Fruit fly (Drosophila melanogaster) whole organism, embryonic: ENCODE results near the gene be.

Experiments
- Antp ChIP-seq: fragments of 200-800 bp; sonication (Bioruptor generic); optimal IDR thresholded peaks from 3 replicates; lab custom pipeline; 2016; ENCODE audit warnings: missing biosample characterization, missing genetic modification characterization
- B-H2 ChIP-seq: fragments of 200-800 bp; sonication (Bioruptor generic); optimal IDR thresholded peaks from 2 replicates; lab custom pipeline; 2018; ENCODE audit warnings: missing biosample characterization, mild to moderate bottlenecking, missing genetic modification characterization
- BtbVII ChIP-seq: fragments of 200-800 bp; sonication (Bioruptor generic); optimal IDR thresholded peaks from 3 replicates; lab custom pipeline; 2017; ENCODE audit warnings: missing biosample characterization, mild to moderate bottlenecking, missing genetic modification characterization
- C15 ChIP-seq: fragments of 200-800 bp; sonication (Bioruptor generic); IDR thresholded peaks from 3 replicates; pipeline ENCODE4 v1.3.6; 2022; ENCODE audit warnings: missing biosample characterization, missing genetic modification characterization
- CG10147 ChIP-seq: fragments of 200-800 bp; sonication (Bioruptor generic); optimal IDR thresholded peaks from 2 replicates; lab custom pipeline; 2019; ENCODE audit warnings: missing biosample characterization, mild to moderate bottlenecking, missing genetic modification characterization, moderate library complexity
- CG11247 ChIP-seq: fragments of 200-800 bp; sonication (Bioruptor generic); IDR thresholded peaks from 2 replicates; pipeline ENCODE4 v1.3.6; 2022; ENCODE audit warnings: missing biosample characterization, missing genetic modification characterization
- CG11504 ChIP-seq: fragments of 200-800 bp; sonication (Bioruptor generic); optimal IDR thresholded peaks from 3 replicates; lab custom pipeline; 2019; ENCODE audit warnings: missing biosample characterization, mild to moderate bottlenecking, missing genetic modification characterization, moderate library complexity
- CG12155 ChIP-seq: fragments of 200-800 bp; sonication (Bioruptor generic); optimal IDR thresholded peaks from 3 replicates; lab custom pipeline; 2016; ENCODE audit warnings: missing biosample characterization, missing genetic modification characterization
- CG15514 ChIP-seq: fragments of 200-800 bp; sonication (Bioruptor generic); optimal IDR thresholded peaks from 3 replicates; lab custom pipeline; 2017; ENCODE audit warnings: missing biosample characterization, missing genetic modification characterization, mild to moderate bottlenecking, moderate library complexity, missing genetic modification reagents
- CG15696 ChIP-seq: fragments of 200-800 bp; sonication (Bioruptor generic); optimal IDR thresholded peaks from 2 replicates; lab custom pipeline; 2019; ENCODE audit warnings: missing biosample characterization, mild to moderate bottlenecking, missing genetic modification characterization, moderate library complexity
- CG17359 ChIP-seq: fragments of 200-800 bp; sonication (Bioruptor generic); optimal IDR thresholded peaks from 3 replicates; lab custom pipeline; 2018; ENCODE audit warnings: missing biosample characterization, mild to moderate bottlenecking, missing genetic modification characterization, moderate library complexity
- CG18764 ChIP-seq: fragments of 200-800 bp; sonication (Bioruptor generic); optimal IDR thresholded peaks from 3 replicates; lab custom pipeline; 2016; ENCODE audit warnings: missing biosample characterization, missing genetic modification characterization
- CG2129 ChIP-seq: fragments of 200-800 bp; sonication (Bioruptor generic); IDR thresholded peaks from 2 replicates; pipeline ENCODE4 v1.3.6; 2022; ENCODE audit warnings: missing biosample characterization, missing genetic modification characterization; ENCODE audit not compliant: partially characterized antibody
- CG4282 ChIP-seq: fragments of 200-800 bp; sonication (Bioruptor generic); optimal IDR thresholded peaks from 2 replicates; lab custom pipeline; 2016; ENCODE audit warnings: missing biosample characterization, missing genetic modification characterization
- CG4707 ChIP-seq: fragments of 200-800 bp; sonication (Bioruptor generic); optimal IDR thresholded peaks from 2 replicates; lab custom pipeline; 2018; ENCODE audit warnings: missing biosample characterization, mild to moderate bottlenecking, missing genetic modification characterization, moderate library complexity
- CG5180 ChIP-seq: fragments of 200-800 bp; sonication (Bioruptor generic); optimal IDR thresholded peaks from 3 replicates; lab custom pipeline; 2017; ENCODE audit warnings: missing biosample characterization, missing genetic modification characterization, mild to moderate bottlenecking, moderate library complexity, missing genetic modification reagents
- CG6654 ChIP-seq: fragments of 200-800 bp; sonication (Bioruptor generic); optimal IDR thresholded peaks from 2 replicates; lab custom pipeline; 2017; ENCODE audit warnings: missing biosample characterization, mild to moderate bottlenecking, missing genetic modification characterization
- CG6813 ChIP-seq: fragments of 200-800 bp; sonication (Bioruptor generic); optimal IDR thresholded peaks from 2 replicates; lab custom pipeline; 2017; ENCODE audit warnings: missing biosample characterization, missing genetic modification characterization, mild to moderate bottlenecking, moderate library complexity, missing genetic modification reagents
- CG7357 ChIP-seq: fragments of 200-800 bp; sonication (Bioruptor generic); IDR thresholded peaks from 3 replicates; pipeline ENCODE4 v1.3.6; 2022; ENCODE audit warnings: missing biosample characterization, missing genetic modification characterization
- CG8089 ChIP-seq: fragments of 200-800 bp; sonication (Bioruptor generic); optimal IDR thresholded peaks from 3 replicates; lab custom pipeline; 2016; ENCODE audit warnings: missing biosample characterization, missing genetic modification characterization
- CG8290 ChIP-seq, 3 experiments: fragments of 200-800 bp; sonication (Bioruptor generic); optimal IDR thresholded peaks; 2 replicates each; lab custom pipeline; 2016 to 2019; ENCODE audit warnings: missing biosample characterization in 3 of 3, missing genetic modification characterization in 3 of 3, mild to moderate bottlenecking in 2 of 3, moderate library complexity in 1 of 3
- CG9932 ChIP-seq: fragments of 200-800 bp; sonication (Bioruptor generic); IDR thresholded peaks from 2 replicates; pipeline ENCODE4 v1.3.6; 2022; ENCODE audit warnings: missing biosample characterization, missing genetic modification characterization
- Ets97D ChIP-seq: fragments of 200-800 bp; sonication (Bioruptor generic); optimal IDR thresholded peaks from 3 replicates; lab custom pipeline; 2016; ENCODE audit warnings: missing biosample characterization, missing genetic modification characterization
- Gug ChIP-seq: fragments of 200-800 bp; sonication (Bioruptor generic); IDR thresholded peaks from 4 replicates; pipeline ENCODE4 v1.3.6; 2022; ENCODE audit warnings: missing biosample characterization, missing genetic modification characterization
- HLH54F ChIP-seq: fragments of 200-800 bp; sonication (Bioruptor generic); optimal IDR thresholded peaks from 3 replicates; lab custom pipeline; 2016; ENCODE audit warnings: missing biosample characterization, missing genetic modification characterization
- Hr3 ChIP-seq: fragments of 200-800 bp; sonication (Bioruptor generic); optimal IDR thresholded peaks from 3 replicates; lab custom pipeline; 2016; ENCODE audit warnings: missing biosample characterization, missing genetic modification characterization
- Med ChIP-seq: fragments of 200-800 bp; sonication (Bioruptor generic); peaks from one replicate; lab custom pipeline; 2016; ENCODE audit warnings: missing biosample characterization, missing genetic modification characterization, mild to moderate bottlenecking, inconsistent platforms, moderate library complexity
- NK7.1 ChIP-seq: fragments of 200-800 bp; sonication (Bioruptor generic); optimal IDR thresholded peaks from 3 replicates; lab custom pipeline; 2016; ENCODE audit warnings: missing biosample characterization, missing genetic modification characterization
- Sry-β ChIP-seq: fragments of 200-800 bp; sonication (Bioruptor generic); optimal IDR thresholded peaks from 2 replicates; lab custom pipeline; 2018; ENCODE audit warnings: missing biosample characterization, mild to moderate bottlenecking, missing genetic modification characterization, moderate library complexity
- Trl ChIP-seq, 3 experiments: fragments of >200 bp in 2 of 3; fragments of 200-800 bp in 1 of 3; sonication (Bioruptor generic) in 1 of 3; optimal IDR thresholded peaks; 2 replicates in 1 of 3; 3 replicates in 2 of 3; lab custom pipeline; 2016 to 2017; ENCODE audit warnings: missing biosample characterization in 1 of 3, missing genetic modification characterization in 1 of 3
- br ChIP-seq: fragments of >200 bp; optimal IDR thresholded peaks from 2 replicates; lab custom pipeline; 2017
- cg ChIP-seq: fragments of 200-800 bp; sonication (Bioruptor generic); optimal IDR thresholded peaks from 3 replicates; lab custom pipeline; 2019; ENCODE audit warnings: missing biosample characterization, mild to moderate bottlenecking, missing genetic modification characterization, moderate library complexity
- gcm ChIP-seq: fragments of 200-800 bp; sonication (Bioruptor generic); optimal IDR thresholded peaks from 2 replicates; lab custom pipeline; 2019; ENCODE audit warnings: missing biosample characterization, mild to moderate bottlenecking, missing genetic modification characterization, moderate library complexity
- ind ChIP-seq: fragments of 200-800 bp; sonication (Bioruptor generic); optimal IDR thresholded peaks from 3 replicates; lab custom pipeline; 2016; ENCODE audit warnings: missing biosample characterization, missing genetic modification characterization
- inv ChIP-seq: fragments of 200-800 bp; sonication (Bioruptor generic); IDR thresholded peaks from 2 replicates; pipeline ENCODE4 v1.3.6; 2022; ENCODE audit warnings: missing biosample characterization, missing genetic modification characterization; ENCODE audit not compliant: partially characterized antibody
- knrl ChIP-seq: fragments of 200-800 bp; sonication (Bioruptor generic); IDR thresholded peaks from 3 replicates; pipeline ENCODE4 v1.3.6; 2022; ENCODE audit warnings: missing biosample characterization, missing genetic modification characterization; ENCODE audit not compliant: partially characterized antibody
- lbe ChIP-seq: fragments of 200-800 bp; sonication (Bioruptor generic); optimal IDR thresholded peaks from 2 replicates; lab custom pipeline; 2016; ENCODE audit warnings: missing biosample characterization, mild to moderate bottlenecking, missing genetic modification characterization
- lola ChIP-seq, 3 experiments: fragments of >200 bp in 2 of 3; fragments of 200-800 bp in 1 of 3; sonication (Bioruptor generic) in 1 of 3; optimal IDR thresholded peaks; 2 replicates each; lab custom pipeline; 2017 to 2019; ENCODE audit warnings: missing biosample characterization in 3 of 3, missing genetic modification characterization in 3 of 3, mild to moderate bottlenecking in 1 of 3, moderate library complexity in 1 of 3
- otp ChIP-seq: fragments of 200-800 bp; sonication (Bioruptor generic); IDR thresholded peaks from 3 replicates; pipeline ENCODE4, ENCODE4 v1.3.6; 2022; ENCODE audit warnings: missing biosample characterization, missing genetic modification characterization
- sc ChIP-seq, 3 experiments: fragments of >200 bp in 2 of 3; fragments of 200-800 bp in 1 of 3; sonication (Bioruptor generic) in 1 of 3; optimal IDR thresholded peaks; 2 replicates in 2 of 3; 3 replicates in 1 of 3; lab custom pipeline; 2017; ENCODE audit warnings: mild to moderate bottlenecking in 1 of 3, missing biosample characterization in 1 of 3, missing genetic modification characterization in 1 of 3, missing genetic modification reagents in 1 of 3
- sens ChIP-seq: fragments of 200-800 bp; sonication (Bioruptor generic); peaks from one replicate; lab custom pipeline; 2016; ENCODE audit warnings: missing biosample characterization, missing genetic modification characterization
- seq ChIP-seq: fragments of 200-800 bp; sonication (Bioruptor generic); IDR thresholded peaks from 2 replicates; pipeline ENCODE4 v1.3.6; 2022; ENCODE audit warnings: missing biosample characterization, missing genetic modification characterization
- sna ChIP-seq: fragments of 200-800 bp; sonication (Bioruptor generic); IDR thresholded peaks from 2 replicates; pipeline ENCODE4 v1.3.6; 2022; ENCODE audit warnings: missing biosample characterization, missing genetic modification characterization; ENCODE audit not compliant: partially characterized antibody
- so ChIP-seq: fragments of 200-800 bp; sonication (Bioruptor generic); IDR thresholded peaks from 3 replicates; pipeline ENCODE4 v1.3.6; 2022; ENCODE audit warnings: missing biosample characterization, missing genetic modification characterization
- trem ChIP-seq: fragments of 200-800 bp; optimal IDR thresholded peaks from 3 replicates; lab custom pipeline; 2019; ENCODE audit warnings: missing biosample characterization, mild to moderate bottlenecking, missing genetic modification characterization, moderate library complexity
- usp ChIP-seq: fragments of >200 bp; optimal IDR thresholded peaks from 2 replicates; lab custom pipeline; 2017; ENCODE audit warnings: missing biosample characterization, missing genetic modification characterization
- vvl ChIP-seq: fragments of 200-800 bp; sonication (Bioruptor generic); IDR thresholded peaks from 2 replicates; pipeline ENCODE4 v1.3.6; 2022; ENCODE audit warnings: missing biosample characterization, missing genetic modification characterization
- zfh1 ChIP-seq: fragments of 200-800 bp; sonication (Bioruptor generic); IDR thresholded peaks from 3 replicates; pipeline ENCODE4 v1.3.6; 2022; ENCODE audit warnings: missing biosample characterization, missing genetic modification characterization

The be gene

DNA sequence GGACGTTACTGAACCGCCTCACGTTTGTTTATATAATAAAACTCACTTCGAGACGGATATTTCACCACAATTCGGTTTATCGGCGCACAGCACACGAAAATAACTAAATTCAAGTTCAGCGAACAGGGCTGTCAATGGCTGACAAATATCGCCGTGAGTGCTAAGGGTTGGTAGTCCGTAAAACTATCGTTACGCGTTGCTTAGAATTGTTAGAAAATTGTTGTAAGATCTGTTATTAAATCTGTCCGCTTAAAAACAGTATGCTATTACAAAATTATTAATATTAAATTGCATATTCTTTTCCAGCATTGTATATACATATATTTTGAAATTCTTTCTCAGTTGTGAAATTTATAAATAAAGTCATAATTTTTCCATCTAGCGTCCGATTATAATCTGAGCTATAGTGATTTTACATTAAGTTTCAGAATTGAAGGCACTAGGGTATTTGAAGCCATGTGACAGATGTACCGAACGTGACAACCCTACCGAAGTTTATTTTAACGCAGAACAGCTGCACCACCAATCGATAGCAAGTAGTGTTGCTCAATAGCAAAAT is 60.4 kb downstream of the be start, which contains the start of gene Cox17 (continued):
- no peak for TF ChIP-seq cg (GFP tag; lab: Kevin White, UChicago)
- TF ChIP-seq CG8290 (GFP tag; optimal IDR thresholded peaks at IDR 0.05; lab: Kevin White, UChicago): peak; percentile 86
- peak; percentile 64 to 78 for TF ChIP-seq CG8290 (tag; optimal IDR thresholded peaks at IDR 0.05; lab: Kevin White, UChicago)
- peak; percentile 45 for TF ChIP-seq Ets97D (GFP tag; lab: Kevin White, UChicago)
- TF ChIP-seq trem (tag; lab: Kevin White, UChicago): peak; percentile 89
- TF ChIP-seq CG4707 (GFP tag; lab: Kevin White, UChicago): peak; percentile 0
- TF ChIP-seq ind (GFP tag; lab: Kevin White, UChicago): peak; percentile 84
- TF ChIP-seq sc (optimal IDR thresholded peaks at IDR 0.05; lab: Kevin White, UChicago): no peak
- peak; percentile 63 for TF ChIP-seq sc (GFP tag; optimal IDR thresholded peaks at IDR 0.05; lab: Kevin White, UChicago)
- TF ChIP-seq CG7357 (GFP tag; lab: Robert Waterston, UW): peak; percentile 56; the same call in 2 of the 3 replicates
- TF ChIP-seq Sry-β (GFP tag; lab: Kevin White, UChicago): peak; percentile 20
- peak; percentile 86 for TF ChIP-seq CG9932 (GFP tag; lab: Robert Waterston, UW)
- peak; percentile 78 for TF ChIP-seq BtbVII
- TF ChIP-seq sna (GFP tag; lab: Robert Waterston, UW): peak; percentile 75
- TF ChIP-seq zfh1 (GFP tag; lab: Robert Waterston, UW): peak; percentile 51; the same call in 2 of the 3 replicates
- peak; percentile 71 for TF ChIP-seq CG15514
- TF ChIP-seq vvl (GFP tag; lab: Robert Waterston, UW): peak; percentile 73
- peak; percentile 77 for TF ChIP-seq CG10147 (GFP tag; lab: Kevin White, UChicago)
- TF ChIP-seq Antp: peak; percentile 57
- TF ChIP-seq seq (GFP tag; lab: Robert Waterston, UW): peak; percentile 38
- peak; percentile 78; the same call in 2 of the 3 replicates for TF ChIP-seq knrl (GFP tag; lab: Robert Waterston, UW)
- TF ChIP-seq inv (GFP tag; lab: Robert Waterston, UW): peak; percentile 75
- TF ChIP-seq CG15696 (tag; lab: Kevin White, UChicago): peak; percentile 77
- peak; percentile 86 for TF ChIP-seq CG11504
- peak; percentile 95 for TF ChIP-seq sens (GFP tag; lab: Kevin White, UChicago)
- no peak; the same call in 1 of the 2 replicates for TF ChIP-seq CG2129 (GFP tag; lab: Robert Waterston, UW)
- TF ChIP-seq lbe (GFP tag; lab: Kevin White, UChicago): peak; percentile 67
- peak; percentile 87 for TF ChIP-seq Med (GFP tag; lab: Kevin White, UChicago)
- peak; percentile 16 for TF ChIP-seq CG6813 (GFP tag; lab: Kevin White, UChicago)
- no peak for TF ChIP-seq CG4282
- TF ChIP-seq C15 (GFP tag; lab: Robert Waterston, UW): no peak
- no peak for TF ChIP-seq usp
- TF ChIP-seq gcm (GFP tag; lab: Kevin White, UChicago): peak; percentile 69
- peak; percentile 66 for TF ChIP-seq CG5180
- peak; percentile 32; the same call in 1 of the 3 replicates for TF ChIP-seq so
- TF ChIP-seq Hr3 (GFP tag; lab: Kevin White, UChicago): peak; percentile 88
- no peak for TF ChIP-seq br
- peak; percentile 80; the same call in 2 of the 4 replicates for TF ChIP-seq Gug (GFP tag; lab: Robert Waterston, UW)
- peak; percentile 82 for TF ChIP-seq B-H2 (GFP tag; lab: Kevin White, UChicago)
- peak; percentile 73 for TF ChIP-seq CG17359 (tag; lab: Kevin White, UChicago)
- TF ChIP-seq otp (GFP tag; lab: Robert Waterston, UW): no peak
- TF ChIP-seq CG11247 (GFP tag; lab: Robert Waterston, UW): no peak; the same call in 1 of the 2 replicates
- peak in 1 of 3 experiments; percentile 86 for TF ChIP-seq lola (GFP tag; optimal IDR thresholded peaks at IDR 0.05; lab: Kevin White, UChicago)
- TF ChIP-seq CG8089: peak; percentile 66
- no peak for TF ChIP-seq NK7.1
- peak; percentile 80 for TF ChIP-seq CG18764
- peak; percentile 76 for TF ChIP-seq HLH54F (GFP tag; lab: Kevin White, UChicago)
- peak; percentile 78 for TF ChIP-seq CG12155
- peak; percentile 41 for TF ChIP-seq CG6654 (GFP tag; lab: Kevin White, UChicago)
- no peak for TF ChIP-seq Trl (optimal IDR thresholded peaks at IDR 0.05; lab: Kevin White, UChicago)
- peak; percentile 48 for TF ChIP-seq Trl (GFP tag; optimal IDR thresholded peaks at IDR 0.05; lab: Kevin White, UChicago)
